Fruit fly (Drosophila melanogaster): ENCODE data around the gene CG18094.

CG18094 gene

dm6 chr2L:19537779-19538456 lies 47.9 kb downstream of the CG18094 start, which contains the start of gene CG13082 (continued):
- TF ChIP-seq ss (GFP tag; optimal IDR thresholded peaks at IDR 0.05) (peak; percentile 50 to 74), CG8119 (GFP tag; IDR thresholded peaks at IDR 0.05) (peak; percentile 91), Blimp-1 (GFP tag; optimal IDR thresholded peaks at IDR 0.05) (peak; percentile 93), CG6808 (GFP tag; optimal IDR thresholded peaks at IDR 0.05) (peak; percentile 77), spab (GFP tag; optimal IDR thresholded peaks at IDR 0.05) (peak; percentile 63), Eip93F (GFP tag; optimal IDR thresholded peaks at IDR 0.05) (peak; percentile 94), Hr39 (GFP tag; optimal IDR thresholded peaks at IDR 0.05) (peak; percentile 96), CG32006 (GFP tag; optimal IDR thresholded peaks at IDR 0.05) (peak; percentile 95), CG10669 (GFP tag; optimal IDR thresholded peaks at IDR 0.05) (peak; percentile 74), CG34406 (GFP tag; optimal IDR thresholded peaks at IDR 0.05) (peak; percentile 91), dac (GFP tag; optimal IDR thresholded peaks at IDR 0.05) (peak; percentile 81), esn (GFP tag; optimal IDR thresholded peaks at IDR 0.05) (peak; percentile 97), Eip75B (GFP tag; optimal IDR thresholded peaks at IDR 0.05) (peak; percentile 93), CG7368 (GFP tag; optimal IDR thresholded peaks at IDR 0.05) (peak; percentile 67), vri (GFP tag; optimal IDR thresholded peaks at IDR 0.05) (peak; percentile 83), Eip78C (GFP tag) (peak; percentile 96), acj6 (GFP tag; optimal IDR thresholded peaks at IDR 0.05) (peak; percentile 93), CG10631 (GFP tag; optimal IDR thresholded peaks at IDR 0.05) (peak; percentile 87), eg (GFP tag; IDR thresholded peaks at IDR 0.05) (peak; percentile 72), CG31627 (GFP tag; optimal IDR thresholded peaks at IDR 0.05) (peak; percentile 96), net (GFP tag; optimal IDR thresholded peaks at IDR 0.05) (peak; percentile 83), CG8632 (GFP tag; optimal IDR thresholded peaks at IDR 0.05) (peak; percentile 87), achi (GFP tag; optimal IDR thresholded peaks at IDR 0.05) (peak; percentile 92), CG4318 (GFP tag; optimal IDR thresholded peaks at IDR 0.05) (peak; percentile 87), CG6854 (GFP tag; optimal IDR thresholded peaks at IDR 0.05) (peak; percentile 90), Hr4 (GFP tag; optimal IDR thresholded peaks at IDR 0.05) (peak; percentile 80), Ets96B (tag; optimal IDR thresholded peaks at IDR 0.05) (peak; percentile 76), OdsH (GFP tag; optimal IDR thresholded peaks at IDR 0.05) (peak; percentile 89), CG9139 (GFP tag; optimal IDR thresholded peaks at IDR 0.05) (peak; percentile 9)

DNA sequence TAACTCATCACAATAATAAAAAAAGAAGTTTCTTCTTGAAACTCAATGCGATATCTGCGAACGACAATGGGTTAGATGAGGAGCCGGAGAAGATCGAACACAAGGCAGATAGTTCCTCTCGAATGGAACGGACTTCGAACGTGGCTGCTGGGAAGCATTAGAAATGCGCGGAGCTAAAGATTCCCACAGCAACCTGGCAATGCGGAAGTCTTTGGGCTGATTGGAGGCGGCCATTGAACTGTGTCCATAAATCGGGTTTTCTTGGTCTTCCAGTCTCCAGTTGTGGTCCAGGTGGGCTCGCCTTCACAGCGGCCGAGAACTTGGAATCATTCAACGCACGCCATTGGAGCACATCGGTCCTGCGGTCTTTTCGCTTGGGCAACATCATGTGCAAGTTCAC lies 50.2 kb downstream of the CG18094 start, which contains the start of gene CG13081:
Gene CG13081 (plus strand): TSS at position 301 of the 400 bp plus-strand sequence.
- TF ChIP-seq CG1621 (tag; optimal IDR thresholded peaks at IDR 0.05) (no peak), Hr38 (GFP tag; optimal IDR thresholded peaks at IDR 0.05) (no peak)
